Comparison of ENCODE assay signal across 6 fruit fly cellular contexts in genomic region chr3R:12980628-12981219, dm6.
TF ChIP-seq lines count a peak whose summit lies in the region.

Gene Paip2 (plus strand): TSS chr3R:12980792.

- TF ChIP-seq CTCF in S2 (optimal IDR thresholded peaks at IDR 0.05; lab: Kevin White, UChicago) = peak; percentile 84 to 86
- TF ChIP-seq CTCF in whole organism, embryonic (GFP tag; optimal IDR thresholded peaks at IDR 0.05; lab: Kevin White, UChicago) = peak; percentile 91

TF ChIP-seq in whole organism, adult, 20 proteins besides CTCF, POLR2A, EP300 and RAD21 (continues in another document):
- TF ChIP-seq CG7101 (tag; optimal IDR thresholded peaks at IDR 0.05; lab: Kevin White, UChicago) (no peak), bab1 (GFP tag; optimal IDR thresholded peaks at IDR 0.05; lab: Kevin White, UChicago) (no peak), CG11617 (GFP tag; optimal IDR thresholded peaks at IDR 0.05; lab: Kevin White, UChicago) (no peak), CG14711 (tag; optimal IDR thresholded peaks at IDR 0.05; lab: Kevin White, UChicago) (peak; percentile 4), toe (GFP tag; optimal IDR thresholded peaks at IDR 0.05; lab: Kevin White, UChicago) (no peak), pad (GFP tag; optimal IDR thresholded peaks at IDR 0.05; lab: Kevin White, UChicago) (no peak), ovo (GFP tag; optimal IDR thresholded peaks at IDR 0.05; lab: Kevin White, UChicago) (no peak), Crg-1 (GFP tag; optimal IDR thresholded peaks at IDR 0.05; lab: Kevin White, UChicago) (no peak), Mnt (GFP tag; optimal IDR thresholded peaks at IDR 0.05; lab: Kevin White, UChicago) (peak; percentile 6), kay (GFP tag; lab: Kevin White, UChicago; ENCODE audit: borderline replicate concordance) (no peak), CG12768 (GFP tag; optimal IDR thresholded peaks at IDR 0.05; lab: Kevin White, UChicago) (no peak), CG33017 (tag; optimal IDR thresholded peaks at IDR 0.05; lab: Kevin White, UChicago) (no peak), cic (GFP tag; optimal IDR thresholded peaks at IDR 0.05; lab: Kevin White, UChicago) (no peak), tj (GFP tag; optimal IDR thresholded peaks at IDR 0.05; lab: Kevin White, UChicago) (no peak), Clk (GFP tag; optimal IDR thresholded peaks at IDR 0.05; lab: Kevin White, UChicago) (no peak), Hr96 (GFP tag; optimal IDR thresholded peaks at IDR 0.05; lab: Kevin White, UChicago) (peak; percentile 41), cnc (optimal IDR thresholded peaks at IDR 0.05; lab: Kevin White, UChicago) (no peak), CG5204 (GFP tag; optimal IDR thresholded peaks at IDR 0.05; lab: Kevin White, UChicago) (no peak), CG1620 (GFP tag; optimal IDR thresholded peaks at IDR 0.05; lab: Kevin White, UChicago) (peak; percentile 9)

TF ChIP-seq in whole organism, embryonic, 481 proteins besides CTCF, POLR2A, EP300 and RAD21 (continues in another document):
- TF ChIP-seq CG1792 (GFP tag; optimal IDR thresholded peaks at IDR 0.05; lab: Kevin White, UChicago) (peak; percentile 3), inv (GFP tag; IDR thresholded peaks at IDR 0.05; lab: Robert Waterston, UW; ENCODE audit: partially characterized antibody) (peak; percentile 98), usp (GFP tag; optimal IDR thresholded peaks at IDR 0.05; lab: Kevin White, UChicago) (no peak), emc (GFP tag; optimal IDR thresholded peaks at IDR 0.05; lab: Kevin White, UChicago) (no peak), Rx (GFP tag; IDR thresholded peaks at IDR 0.05; lab: Robert Waterston, UW) (no peak), dysf (GFP tag; IDR thresholded peaks at IDR 0.05; lab: Robert Waterston, UW) (no peak), Ets65A (GFP tag; lab: Kevin White, UChicago) (peak; percentile 92), ind (GFP tag; optimal IDR thresholded peaks at IDR 0.05; lab: Kevin White, UChicago) (no peak), bigmax (GFP tag; optimal IDR thresholded peaks at IDR 0.05; lab: Kevin White, UChicago) (no peak), CG7963 (GFP tag; IDR thresholded peaks at IDR 0.05; lab: Robert Waterston, UW; ENCODE audit: partially characterized antibody) (peak; percentile 94), vvl (GFP tag; IDR thresholded peaks at IDR 0.05; lab: Robert Waterston, UW) (0 out of 2 replicates have a peak, but pooled peaks have one; percentile 6), CG4404 (GFP tag; IDR thresholded peaks at IDR 0.05; lab: Robert Waterston, UW) (no peak), CG4617 (GFP tag; optimal IDR thresholded peaks at IDR 0.05; lab: Kevin White, UChicago; ENCODE audit: borderline replicate concordance) (peak; percentile 46), Hmx (GFP tag; optimal IDR thresholded peaks at IDR 0.05; lab: Kevin White, UChicago) (no peak), D19B (GFP tag; optimal IDR thresholded peaks at IDR 0.05; lab: Kevin White, UChicago) (no peak), CG12744 (GFP tag; optimal IDR thresholded peaks at IDR 0.05; lab: Kevin White, UChicago) (no peak), unpg (GFP tag; optimal IDR thresholded peaks at IDR 0.05; lab: Kevin White, UChicago) (no peak), CG11696 (GFP tag; IDR thresholded peaks at IDR 0.05; lab: Robert Waterston, UW) (no peak), BtbVII (GFP tag; optimal IDR thresholded peaks at IDR 0.05; lab: Kevin White, UChicago) (no peak)

TF ChIP-seq in whole organism, prepupa, 60 proteins besides CTCF, POLR2A, EP300 and RAD21:
- TF ChIP-seq dac (GFP tag; optimal IDR thresholded peaks at IDR 0.05; lab: Kevin White, UChicago) (no peak), dsx (GFP tag; optimal IDR thresholded peaks at IDR 0.05; lab: Kevin White, UChicago; ENCODE audit: poor library complexity, severe bottlenecking) (peak; percentile 19), Hr4 (GFP tag; optimal IDR thresholded peaks at IDR 0.05; lab: Kevin White, UChicago) (no peak), achi (GFP tag; optimal IDR thresholded peaks at IDR 0.05; lab: Kevin White, UChicago) (peak; percentile 2), CG10631 (GFP tag; optimal IDR thresholded peaks at IDR 0.05; lab: Kevin White, UChicago) (no peak), topi (GFP tag; optimal IDR thresholded peaks at IDR 0.05; lab: Kevin White, UChicago) (peak; percentile 28), Ets96B (tag; optimal IDR thresholded peaks at IDR 0.05; lab: Kevin White, UChicago) (no peak), Lpt (GFP tag; optimal IDR thresholded peaks at IDR 0.05; lab: Kevin White, UChicago) (no peak), Sox14 (GFP tag; optimal IDR thresholded peaks at IDR 0.05; lab: Kevin White, UChicago) (peak; percentile 43), svp (GFP tag; lab: Kevin White, UChicago) (peak; percentile 49)

TF ChIP-seq in whole organism, pupa, 21 proteins besides CTCF, POLR2A, EP300 and RAD21:
- no peak for TF ChIP-seq CG9948 (tag; optimal IDR thresholded peaks at IDR 0.05; lab: Kevin White, UChicago)
- TF ChIP-seq CG14655 (GFP tag; optimal IDR thresholded peaks at IDR 0.05; lab: Kevin White, UChicago) = no peak
- 0 out of 3 replicates have a peak, but pooled peaks have one; percentile 28 for TF ChIP-seq CG4496 (GFP tag; IDR thresholded peaks at IDR 0.05; lab: Robert Waterston, UW)

TF ChIP-seq in whole organism, wandering third instar larva, 38 proteins besides CTCF, POLR2A, EP300 and RAD21:
- TF ChIP-seq Jra (GFP tag; optimal IDR thresholded peaks at IDR 0.05; lab: Kevin White, UChicago) (peak; percentile 19), h (GFP tag; optimal IDR thresholded peaks at IDR 0.05; lab: Kevin White, UChicago) (peak; percentile 26), brk (GFP tag; optimal IDR thresholded peaks at IDR 0.05; lab: Kevin White, UChicago) (peak; percentile 51), woc (GFP tag; optimal IDR thresholded peaks at IDR 0.05; lab: Kevin White, UChicago) (no peak), Sp1 (GFP tag; optimal IDR thresholded peaks at IDR 0.05; lab: Kevin White, UChicago) (peak; percentile 0), Mio (GFP tag; optimal IDR thresholded peaks at IDR 0.05; lab: Kevin White, UChicago) (no peak), Hnf4 (GFP tag; optimal IDR thresholded peaks at IDR 0.05; lab: Kevin White, UChicago) (peak; percentile 32), Myc (optimal IDR thresholded peaks at IDR 0.05; lab: Kevin White, UChicago) (peak; percentile 26), br (GFP tag; optimal IDR thresholded peaks at IDR 0.05; lab: Kevin White, UChicago) (no peak), rgr (GFP tag; optimal IDR thresholded peaks at IDR 0.05; lab: Kevin White, UChicago) (peak; percentile 14), Rel (GFP tag; optimal IDR thresholded peaks at IDR 0.05; lab: Kevin White, UChicago) (no peak), Rel (tag; optimal IDR thresholded peaks at IDR 0.05; lab: Kevin White, UChicago) (peak; percentile 46), psq (GFP tag; optimal IDR thresholded peaks at IDR 0.05; lab: Kevin White, UChicago) (peak; percentile 20), Dfd (GFP tag; optimal IDR thresholded peaks at IDR 0.05; lab: Kevin White, UChicago) (no peak), tai (GFP tag; optimal IDR thresholded peaks at IDR 0.05; lab: Kevin White, UChicago) (peak; percentile 24), dl (GFP tag; optimal IDR thresholded peaks at IDR 0.05; lab: Kevin White, UChicago; ENCODE audit: insufficient read depth in 1 of 2, partially characterized antibody in 2 of 2) (no peak)
